Fruit fly (Drosophila melanogaster) whole organism, embryonic: ENCODE results near the gene CG32236.

Experiments used
- Adf1 ChIP-seq: fragments of 200-800 bp; sonication (Bioruptor generic); IDR thresholded peaks from 2 replicates; pipeline ENCODE4 v1.3.6; 2022; ENCODE audit warnings: missing biosample characterization, missing genetic modification characterization
- CG10147 ChIP-seq: fragments of 200-800 bp; sonication (Bioruptor generic); optimal IDR thresholded peaks from 2 replicates; lab custom pipeline; 2019; ENCODE audit warnings: missing biosample characterization, mild to moderate bottlenecking, missing genetic modification characterization, moderate library complexity
- CG11085 ChIP-seq: fragments of 200-800 bp; sonication (Bioruptor generic); IDR thresholded peaks from 2 replicates; pipeline ENCODE4 v1.3.6; 2022; ENCODE audit warnings: missing biosample characterization, missing genetic modification characterization
- CG11504 ChIP-seq: fragments of 200-800 bp; sonication (Bioruptor generic); optimal IDR thresholded peaks from 3 replicates; lab custom pipeline; 2019; ENCODE audit warnings: missing biosample characterization, mild to moderate bottlenecking, missing genetic modification characterization, moderate library complexity
- CG11695 ChIP-seq: fragments of 200-800 bp; sonication (Bioruptor generic); IDR thresholded peaks from 3 replicates; pipeline ENCODE4 v1.3.6; 2022; ENCODE audit warnings: missing biosample characterization, missing genetic modification characterization
- CG13123 ChIP-seq: fragments of 200-800 bp; sonication (Bioruptor generic); optimal IDR thresholded peaks from 2 replicates; lab custom pipeline; 2016; ENCODE audit warnings: missing biosample characterization, missing genetic modification characterization
- CG15514 ChIP-seq: fragments of 200-800 bp; sonication (Bioruptor generic); optimal IDR thresholded peaks from 3 replicates; lab custom pipeline; 2017; ENCODE audit warnings: missing biosample characterization, missing genetic modification characterization, mild to moderate bottlenecking, moderate library complexity, missing genetic modification reagents
- CG1603 ChIP-seq: fragments of 200-800 bp; sonication (Bioruptor generic); optimal IDR thresholded peaks from 2 replicates; lab custom pipeline; 2019; ENCODE audit warnings: missing biosample characterization, mild to moderate bottlenecking, missing genetic modification characterization, moderate library complexity
- CG18011 ChIP-seq: fragments of 200-800 bp; sonication (Bioruptor generic); optimal IDR thresholded peaks from 2 replicates; lab custom pipeline; 2017; ENCODE audit warnings: missing biosample characterization, missing genetic modification characterization, mild to moderate bottlenecking, moderate library complexity, missing genotype
- CG18262 ChIP-seq: fragments of 200-800 bp; optimal IDR thresholded peaks from 3 replicates; lab custom pipeline; 2019; ENCODE audit warnings: missing biosample characterization, mild to moderate bottlenecking, missing genetic modification characterization, moderate library complexity
- CG2712 ChIP-seq: fragments of 200-800 bp; optimal IDR thresholded peaks from 3 replicates; lab custom pipeline; 2019; ENCODE audit warnings: missing biosample characterization, mild to moderate bottlenecking, missing genetic modification characterization, moderate library complexity
- CG3065 ChIP-seq: fragments of 200-800 bp; sonication (Bioruptor generic); optimal IDR thresholded peaks from 2 replicates; lab custom pipeline; 2016; ENCODE audit warnings: missing biosample characterization, missing genetic modification characterization
- CG32772 ChIP-seq: fragments of 200-800 bp; sonication (Bioruptor generic); IDR thresholded peaks from 2 replicates; pipeline ENCODE4 v1.3.6; 2022; ENCODE audit warnings: missing biosample characterization, missing genetic modification characterization
- CG33557 ChIP-seq: fragments of 200-800 bp; sonication (Bioruptor generic); optimal IDR thresholded peaks from 2 replicates; lab custom pipeline; 2019; ENCODE audit warnings: missing biosample characterization, mild to moderate bottlenecking, missing genetic modification characterization, moderate library complexity
- CG34422 ChIP-seq: fragments of 200-800 bp; sonication (Bioruptor generic); IDR thresholded peaks from 3 replicates; pipeline ENCODE4 v1.3.6; 2022; ENCODE audit warnings: missing biosample characterization, missing genetic modification characterization
- CG3726 ChIP-seq: fragments of 200-800 bp; sonication (Bioruptor generic); IDR thresholded peaks from 3 replicates; pipeline ENCODE4, ENCODE4 v1.3.6; 2022; ENCODE audit warnings: missing biosample characterization, missing genetic modification characterization
- CG4360 ChIP-seq: fragments of 200-800 bp; sonication (Bioruptor generic); IDR thresholded peaks from 2 replicates; pipeline ENCODE4 v1.3.6; 2022; ENCODE audit warnings: missing biosample characterization, missing genetic modification characterization
- CG6791 ChIP-seq: fragments of 200-800 bp; sonication (Bioruptor generic); IDR thresholded peaks from 3 replicates; pipeline ENCODE4 v1.3.6; 2022; ENCODE audit warnings: missing biosample characterization, missing genetic modification characterization; ENCODE audit not compliant: partially characterized antibody
- CG7357 ChIP-seq: fragments of 200-800 bp; sonication (Bioruptor generic); IDR thresholded peaks from 3 replicates; pipeline ENCODE4 v1.3.6; 2022; ENCODE audit warnings: missing biosample characterization, missing genetic modification characterization
- CG9609 ChIP-seq: fragments of 200-800 bp; sonication (Bioruptor generic); optimal IDR thresholded peaks from 3 replicates; lab custom pipeline; 2016; ENCODE audit warnings: missing biosample characterization, missing genetic modification characterization
- Dip3 ChIP-seq: fragments of 200-800 bp; sonication (Bioruptor generic); optimal IDR thresholded peaks from 3 replicates; lab custom pipeline; 2016; ENCODE audit warnings: missing biosample characterization, missing genetic modification characterization
- Doc3 ChIP-seq: fragments of 200-800 bp; sonication (Bioruptor generic); IDR thresholded peaks from 3 replicates; pipeline ENCODE4 v1.3.6; 2022; ENCODE audit warnings: missing biosample characterization, missing genetic modification characterization; ENCODE audit not compliant: partially characterized antibody
- Hr3 ChIP-seq: fragments of 200-800 bp; sonication (Bioruptor generic); optimal IDR thresholded peaks from 3 replicates; lab custom pipeline; 2016; ENCODE audit warnings: missing biosample characterization, missing genetic modification characterization
- Hr78 ChIP-seq, 2 experiments: fragments of 200-800 bp in 1 of 2; fragments of >200 bp in 1 of 2; sonication (Bioruptor generic) in 1 of 2; optimal IDR thresholded peaks; 2 replicates each; lab custom pipeline; 2017 to 2019; ENCODE audit warnings: missing biosample characterization in 2 of 2, missing genetic modification characterization in 2 of 2, mild to moderate bottlenecking in 1 of 2, moderate library complexity in 1 of 2
- NFAT ChIP-seq: fragments of 200-800 bp; sonication (Bioruptor generic); IDR thresholded peaks from 2 replicates; pipeline ENCODE4 v1.3.6; 2022; ENCODE audit warnings: missing biosample characterization, missing genetic modification characterization
- Oli ChIP-seq: fragments of 200-800 bp; sonication (Bioruptor generic); optimal IDR thresholded peaks from 2 replicates; lab custom pipeline; 2018; ENCODE audit warnings: missing biosample characterization, mild to moderate bottlenecking, missing genetic modification characterization, moderate library complexity
- Optix ChIP-seq: fragments of 200-800 bp; sonication (Bioruptor generic); IDR thresholded peaks from 3 replicates; pipeline ENCODE4 v1.3.6; 2022; ENCODE audit warnings: missing biosample characterization, missing genetic modification characterization
- PHDP ChIP-seq: fragments of 200-800 bp; sonication (Bioruptor generic); optimal IDR thresholded peaks from 3 replicates; lab custom pipeline; 2018; ENCODE audit warnings: missing biosample characterization, mild to moderate bottlenecking, missing genetic modification characterization, moderate library complexity
- Side ChIP-seq: fragments of 200-800 bp; sonication (Bioruptor generic); optimal IDR thresholded peaks from 2 replicates; lab custom pipeline; 2016; ENCODE audit warnings: missing biosample characterization, missing genetic modification characterization
- Sox100B ChIP-seq: fragments of 200-800 bp; sonication (Bioruptor generic); optimal IDR thresholded peaks from 3 replicates; lab custom pipeline; 2018; ENCODE audit warnings: missing biosample characterization, mild to moderate bottlenecking, missing genetic modification characterization
- bigmax ChIP-seq: fragments of 200-800 bp; sonication (Bioruptor generic); optimal IDR thresholded peaks from 2 replicates; lab custom pipeline; 2018; ENCODE audit warnings: missing biosample characterization, mild to moderate bottlenecking, missing genetic modification characterization
- cg ChIP-seq: fragments of 200-800 bp; sonication (Bioruptor generic); optimal IDR thresholded peaks from 3 replicates; lab custom pipeline; 2019; ENCODE audit warnings: missing biosample characterization, mild to moderate bottlenecking, missing genetic modification characterization, moderate library complexity
- crol ChIP-seq: fragments of 200-800 bp; sonication (Bioruptor generic); IDR thresholded peaks from 2 replicates; pipeline ENCODE4 v1.3.6; 2022; ENCODE audit warnings: missing biosample characterization, missing genetic modification characterization
- dmrt99B ChIP-seq: fragments of 200-800 bp; sonication (Bioruptor generic); optimal IDR thresholded peaks from 2 replicates; lab custom pipeline; 2018; ENCODE audit warnings: missing biosample characterization, mild to moderate bottlenecking, missing genetic modification characterization, moderate library complexity
- fd3F ChIP-seq: fragments of 200-800 bp; sonication (Bioruptor generic); optimal IDR thresholded peaks from 2 replicates; lab custom pipeline; 2018; ENCODE audit warnings: missing biosample characterization, mild to moderate bottlenecking, missing genetic modification characterization, moderate library complexity
- fu2 ChIP-seq: fragments of 200-800 bp; sonication (Bioruptor generic); optimal IDR thresholded peaks from 2 replicates; lab custom pipeline; 2016; ENCODE audit warnings: missing biosample characterization, missing genetic modification characterization
- gro ChIP-seq: fragments of 200-800 bp; sonication (Bioruptor generic); optimal IDR thresholded peaks from 2 replicates; lab custom pipeline; 2016; ENCODE audit warnings: missing biosample characterization, missing genetic modification characterization
- lab ChIP-seq: fragments of 200-800 bp; sonication (Bioruptor generic); optimal IDR thresholded peaks from 3 replicates; lab custom pipeline; 2017; ENCODE audit warnings: missing biosample characterization, missing genetic modification characterization, mild to moderate bottlenecking, moderate library complexity, missing genetic modification reagents
- lbe ChIP-seq: fragments of 200-800 bp; sonication (Bioruptor generic); optimal IDR thresholded peaks from 2 replicates; lab custom pipeline; 2016; ENCODE audit warnings: missing biosample characterization, mild to moderate bottlenecking, missing genetic modification characterization
- otp ChIP-seq: fragments of 200-800 bp; sonication (Bioruptor generic); IDR thresholded peaks from 3 replicates; pipeline ENCODE4, ENCODE4 v1.3.6; 2022; ENCODE audit warnings: missing biosample characterization, missing genetic modification characterization
- row ChIP-seq: fragments of 200-800 bp; sonication (Bioruptor generic); IDR thresholded peaks from 3 replicates; pipeline ENCODE4 v1.3.6; 2022; ENCODE audit warnings: missing biosample characterization, missing genetic modification characterization
- ssp ChIP-seq: fragments of 200-800 bp; sonication (Bioruptor generic); IDR thresholded peaks from 2 replicates; pipeline ENCODE4 v1.3.6; 2022; ENCODE audit warnings: missing biosample characterization, missing genetic modification characterization
- tgo ChIP-seq: fragments of 200-800 bp; sonication (Bioruptor generic); IDR thresholded peaks from 3 replicates; pipeline ENCODE4 v1.3.6; 2022; ENCODE audit warnings: missing biosample characterization, missing genetic modification characterization
- wek ChIP-seq: fragments of 200-800 bp; sonication (Bioruptor generic); optimal IDR thresholded peaks from 3 replicates; lab custom pipeline; 2018; ENCODE audit warnings: missing biosample characterization, mild to moderate bottlenecking, missing genetic modification characterization, moderate library complexity

CG32236 gene

DNA sequence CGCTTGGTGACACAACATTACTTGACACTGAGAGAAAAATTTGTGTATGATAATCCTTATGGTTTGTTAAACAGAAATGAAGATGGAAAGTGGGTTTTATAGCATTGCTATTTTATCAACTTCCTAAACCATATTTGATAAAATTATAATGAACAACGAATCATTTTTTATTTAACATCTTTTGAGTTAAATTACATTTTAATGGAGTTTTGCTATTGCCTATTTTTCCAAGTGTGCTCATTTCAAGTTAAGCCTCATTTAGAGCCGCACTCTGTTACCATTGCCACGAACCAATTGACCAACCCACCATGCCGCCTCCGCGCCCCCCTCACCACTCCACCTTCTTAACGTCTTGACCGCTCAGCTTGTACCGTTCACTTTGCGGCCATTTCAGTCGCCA is 32.9 kb upstream of the CG32236 start (continued):
- no peak for TF ChIP-seq Adf1 (GFP tag; lab: Robert Waterston, UW)
- no peak for TF ChIP-seq CG13123
- TF ChIP-seq CG2712 = no peak
- peak; percentile 33; the same call in 1 of the 3 replicates for TF ChIP-seq row
- peak; percentile 38; the same call in 1 of the 3 replicates for TF ChIP-seq CG11695 (GFP tag; lab: Robert Waterston, UW)
- no peak for TF ChIP-seq NFAT (GFP tag; lab: Robert Waterston, UW)
- TF ChIP-seq gro (GFP tag; lab: Kevin White, UChicago) = no peak
- no peak for TF ChIP-seq Optix (GFP tag; lab: Robert Waterston, UW)
- no peak for TF ChIP-seq CG32772
- no peak for TF ChIP-seq CG4360 (GFP tag; lab: Robert Waterston, UW)
- no peak for TF ChIP-seq CG18011 (GFP tag; lab: Kevin White, UChicago)
- no peak for TF ChIP-seq Hr78 (GFP tag; optimal IDR thresholded peaks at IDR 0.05; lab: Kevin White, UChicago)
- TF ChIP-seq Hr3 = no peak
- TF ChIP-seq tgo = peak; percentile 44; the same call in 2 of the 3 replicates
- no peak for TF ChIP-seq CG10147
- TF ChIP-seq Oli (tag; lab: Kevin White, UChicago) = no peak
- TF ChIP-seq CG1603 (tag; lab: Kevin White, UChicago) = no peak
- TF ChIP-seq crol = peak; percentile 60
- no peak for TF ChIP-seq Sox100B
- no peak for TF ChIP-seq CG3065 (GFP tag; lab: Kevin White, UChicago)
- no peak for TF ChIP-seq CG11085
- TF ChIP-seq CG34422 (GFP tag; lab: Robert Waterston, UW) = no peak
- no peak for TF ChIP-seq CG15514 (GFP tag; lab: Kevin White, UChicago)
- TF ChIP-seq wek (GFP tag; lab: Kevin White, UChicago) = no peak
- no peak for TF ChIP-seq Side (GFP tag; lab: Kevin White, UChicago)
- 0 out of 2 replicates have a peak, but pooled peaks have one; percentile 10 for TF ChIP-seq ssp
- TF ChIP-seq CG33557 = no peak
- TF ChIP-seq lab (GFP tag; lab: Kevin White, UChicago) = peak; percentile 12
- no peak for TF ChIP-seq CG6791
- TF ChIP-seq CG11504 = peak; percentile 36
- TF ChIP-seq dmrt99B (tag; lab: Kevin White, UChicago) = peak; percentile 45
- no peak for TF ChIP-seq fu2 (GFP tag; lab: Kevin White, UChicago)
- TF ChIP-seq cg = no peak
- no peak for TF ChIP-seq CG18262 (tag; lab: Kevin White, UChicago)
- TF ChIP-seq bigmax (GFP tag; lab: Kevin White, UChicago) = no peak
- no peak for TF ChIP-seq CG9609 (GFP tag; lab: Kevin White, UChicago)
- no peak for TF ChIP-seq Dip3 (GFP tag; lab: Kevin White, UChicago)
- TF ChIP-seq PHDP = no peak
- TF ChIP-seq otp (GFP tag; lab: Robert Waterston, UW) = no peak
- TF ChIP-seq lbe (GFP tag; lab: Kevin White, UChicago) = no peak
- TF ChIP-seq fd3F (GFP tag; lab: Kevin White, UChicago) = no peak
- TF ChIP-seq CG3726 (GFP tag; lab: Robert Waterston, UW) = 0 out of 3 replicates have a peak, but pooled peaks have one; percentile 45
- no peak for TF ChIP-seq CG7357 (GFP tag; lab: Robert Waterston, UW)
- no peak for TF ChIP-seq Doc3
- TF ChIP-seq, all 482 proteins: peak for 32
